Fruit fly (Drosophila melanogaster) whole organism, embryonic: ENCODE data around the gene CG7519.

Source experiments
- Ada2b ChIP-seq: fragments of 200-800 bp; sonication (Bioruptor generic); IDR thresholded peaks from 2 replicates; pipeline ENCODE4 v1.3.6; 2022; ENCODE audit warnings: missing biosample characterization, missing genetic modification characterization
- Adf1 ChIP-seq: fragments of 200-800 bp; sonication (Bioruptor generic); IDR thresholded peaks from 2 replicates; pipeline ENCODE4 v1.3.6; 2022; ENCODE audit warnings: missing biosample characterization, missing genetic modification characterization
- CG10209 ChIP-seq: fragments of 200-800 bp; sonication (Bioruptor generic); optimal IDR thresholded peaks from 3 replicates; lab custom pipeline; 2017; ENCODE audit warnings: missing biosample characterization, mild to moderate bottlenecking, missing genetic modification characterization, missing genetic modification reagents
- CG10366 ChIP-seq: fragments of 200-800 bp; sonication (Bioruptor generic); IDR thresholded peaks from 2 replicates; pipeline ENCODE4 v1.3.6; 2022; ENCODE audit warnings: missing biosample characterization, missing genetic modification characterization
- CG10431 ChIP-seq: fragments of 200-800 bp; sonication (Bioruptor generic); optimal IDR thresholded peaks from 3 replicates; lab custom pipeline; 2018; ENCODE audit warnings: missing biosample characterization, mild to moderate bottlenecking, missing genetic modification characterization
- CG12236 ChIP-seq: fragments of 200-800 bp; sonication (Bioruptor generic); optimal IDR thresholded peaks from 2 replicates; lab custom pipeline; 2016; ENCODE audit warnings: missing biosample characterization, missing genetic modification characterization
- CG13123 ChIP-seq: fragments of 200-800 bp; sonication (Bioruptor generic); optimal IDR thresholded peaks from 2 replicates; lab custom pipeline; 2016; ENCODE audit warnings: missing biosample characterization, missing genetic modification characterization
- CG13775 ChIP-seq: fragments of 200-800 bp; sonication (Bioruptor generic); optimal IDR thresholded peaks from 3 replicates; lab custom pipeline; 2017; ENCODE audit warnings: missing biosample characterization, mild to moderate bottlenecking, missing genetic modification characterization
- CG13894 ChIP-seq: fragments of 200-800 bp; sonication (Bioruptor generic); optimal IDR thresholded peaks from 3 replicates; lab custom pipeline; 2018; ENCODE audit warnings: missing biosample characterization, mild to moderate bottlenecking, missing genetic modification characterization, moderate library complexity
- CG15011 ChIP-seq: fragments of 200-800 bp; sonication (Bioruptor generic); optimal IDR thresholded peaks from 3 replicates; lab custom pipeline; 2018; ENCODE audit warnings: missing biosample characterization, mild to moderate bottlenecking, missing genetic modification characterization
- CG17912 ChIP-seq: fragments of 200-800 bp; sonication (Bioruptor generic); optimal IDR thresholded peaks from 2 replicates; lab custom pipeline; 2018; ENCODE audit warnings: missing biosample characterization, mild to moderate bottlenecking, missing genetic modification characterization
- CG18599 ChIP-seq: fragments of 200-800 bp; sonication (Bioruptor generic); optimal IDR thresholded peaks from 3 replicates; lab custom pipeline; 2017; ENCODE audit warnings: missing biosample characterization, missing genetic modification characterization, mild to moderate bottlenecking, moderate library complexity, missing genetic modification reagents
- CG2120 ChIP-seq: fragments of 200-800 bp; sonication (Bioruptor generic); optimal IDR thresholded peaks from 3 replicates; lab custom pipeline; 2016; ENCODE audit warnings: missing biosample characterization, missing genetic modification characterization
- CG4404 ChIP-seq: fragments of 200-800 bp; sonication (Bioruptor generic); IDR thresholded peaks from 2 replicates; pipeline ENCODE4 v1.3.6; 2022; ENCODE audit warnings: missing biosample characterization, missing genetic modification characterization
- CG5180 ChIP-seq: fragments of 200-800 bp; sonication (Bioruptor generic); optimal IDR thresholded peaks from 3 replicates; lab custom pipeline; 2017; ENCODE audit warnings: missing biosample characterization, missing genetic modification characterization, mild to moderate bottlenecking, moderate library complexity, missing genetic modification reagents
- CG6272 ChIP-seq: fragments of 200-800 bp; sonication (Bioruptor generic); IDR thresholded peaks from 2 replicates; pipeline ENCODE4 v1.3.6; 2022; ENCODE audit warnings: missing biosample characterization, missing genetic modification characterization
- CG7928 ChIP-seq: fragments of 200-800 bp; sonication (Bioruptor generic); optimal IDR thresholded peaks from 2 replicates; lab custom pipeline; 2017; ENCODE audit warnings: missing biosample characterization, mild to moderate bottlenecking, missing genetic modification characterization
- CG8281 ChIP-seq: fragments of 200-800 bp; sonication (Bioruptor generic); optimal IDR thresholded peaks from 2 replicates; lab custom pipeline; 2018; ENCODE audit warnings: missing biosample characterization, mild to moderate bottlenecking, missing genetic modification characterization, moderate library complexity
- CG9437 ChIP-seq: fragments of 200-800 bp; sonication (Bioruptor generic); optimal IDR thresholded peaks from 2 replicates; lab custom pipeline; 2018; ENCODE audit warnings: missing biosample characterization, mild to moderate bottlenecking, missing genetic modification characterization
- CG9727 ChIP-seq: fragments of 200-800 bp; sonication (Bioruptor generic); optimal IDR thresholded peaks from 3 replicates; lab custom pipeline; 2017; ENCODE audit warnings: missing biosample characterization, mild to moderate bottlenecking, missing genetic modification characterization
- CoRest ChIP-seq: fragments of 200-800 bp; sonication (Bioruptor generic); optimal IDR thresholded peaks from 3 replicates; lab custom pipeline; 2018; ENCODE audit warnings: missing biosample characterization, mild to moderate bottlenecking, missing genetic modification characterization, moderate library complexity
- Dad ChIP-seq: fragments of 200-800 bp; sonication (Bioruptor generic); optimal IDR thresholded peaks from 3 replicates; lab custom pipeline; 2016; ENCODE audit warnings: missing biosample characterization, missing genetic modification characterization
- Dfd ChIP-seq, 2 experiments: fragments of >200 bp; optimal IDR thresholded peaks; 2 replicates each; lab custom pipeline; 2017; ENCODE audit warnings: missing biosample characterization in 2 of 2, missing genetic modification characterization in 2 of 2
- Elba2 ChIP-seq: fragments of 200-800 bp; sonication (Bioruptor generic); optimal IDR thresholded peaks from 3 replicates; lab custom pipeline; 2016; ENCODE audit warnings: missing biosample characterization, missing genetic modification characterization
- HLH54F ChIP-seq: fragments of 200-800 bp; sonication (Bioruptor generic); optimal IDR thresholded peaks from 3 replicates; lab custom pipeline; 2016; ENCODE audit warnings: missing biosample characterization, missing genetic modification characterization
- Hmr ChIP-seq: fragments of 200-800 bp; sonication (Bioruptor generic); optimal IDR thresholded peaks from 3 replicates; lab custom pipeline; 2017; ENCODE audit warnings: mild to moderate bottlenecking, missing biosample characterization, missing genetic modification reagents, missing genetic modification characterization
- MBD-R2 ChIP-seq: fragments of 200-800 bp; sonication (Bioruptor generic); IDR thresholded peaks from 2 replicates; pipeline ENCODE4 v1.3.6; 2022; ENCODE audit warnings: missing biosample characterization, missing genetic modification characterization
- Mes4 ChIP-seq: fragments of 200-800 bp; sonication (Bioruptor generic); optimal IDR thresholded peaks from 2 replicates; lab custom pipeline; 2016; ENCODE audit warnings: missing biosample characterization, missing genetic modification characterization
- PHDP ChIP-seq: fragments of 200-800 bp; sonication (Bioruptor generic); optimal IDR thresholded peaks from 3 replicates; lab custom pipeline; 2018; ENCODE audit warnings: missing biosample characterization, mild to moderate bottlenecking, missing genetic modification characterization, moderate library complexity
- Sry-δ ChIP-seq: fragments of 200-800 bp; sonication (Bioruptor generic); optimal IDR thresholded peaks from 2 replicates; lab custom pipeline; 2016; ENCODE audit warnings: missing biosample characterization, missing genetic modification characterization
- Tbp ChIP-seq: fragments of >200 bp; optimal IDR thresholded peaks from 2 replicates; lab custom pipeline; 2018; ENCODE audit warnings: missing biosample characterization, missing genetic modification characterization
- croc ChIP-seq: fragments of 200-800 bp; sonication (Bioruptor generic); conservative IDR thresholded peaks from 3 replicates; pipeline ENCODE4 v1.3.6; 2022; ENCODE audit warnings: missing biosample characterization, missing genetic modification characterization
- dan ChIP-seq: fragments of 200-800 bp; sonication (Bioruptor generic); IDR thresholded peaks from 2 replicates; pipeline ENCODE4 v1.3.6; 2022; ENCODE audit warnings: missing biosample characterization, missing genetic modification characterization
- emc ChIP-seq: fragments of 200-800 bp; sonication (Bioruptor generic); optimal IDR thresholded peaks from 2 replicates; lab custom pipeline; 2016; ENCODE audit warnings: missing biosample characterization, missing genetic modification characterization
- eve ChIP-seq, 2 experiments: fragments of >200 bp; optimal IDR thresholded peaks; 2 replicates each; lab custom pipeline; 2017; ENCODE audit warnings: missing biosample characterization in 2 of 2, missing genetic modification characterization in 2 of 2
- fd96Cb ChIP-seq: fragments of 200-800 bp; sonication (Bioruptor generic); optimal IDR thresholded peaks from 2 replicates; lab custom pipeline; 2018; ENCODE audit warnings: missing biosample characterization, mild to moderate bottlenecking, missing genetic modification characterization, moderate library complexity
- grau ChIP-seq: fragments of 200-800 bp; optimal IDR thresholded peaks from 3 replicates; lab custom pipeline; 2019; ENCODE audit warnings: missing biosample characterization, mild to moderate bottlenecking, missing genetic modification characterization, moderate library complexity
- hth ChIP-seq: fragments of >200 bp; optimal IDR thresholded peaks from 2 replicates; lab custom pipeline; 2017; ENCODE audit warnings: inconsistent platforms
- ken ChIP-seq: fragments of 200-800 bp; sonication (Bioruptor generic); IDR thresholded peaks from 3 replicates; pipeline ENCODE4 v1.3.6; 2022; ENCODE audit warnings: missing biosample characterization, missing genetic modification characterization
- lilli ChIP-seq: fragments of 200-800 bp; sonication (Bioruptor generic); optimal IDR thresholded peaks from 3 replicates; lab custom pipeline; 2016; ENCODE audit warnings: missing biosample characterization, missing genetic modification characterization
- lov ChIP-seq, 2 experiments: fragments of 200-800 bp in 1 of 2; fragments of >200 bp in 1 of 2; sonication (Bioruptor generic) in 1 of 2; IDR thresholded peaks in 1 of 2; optimal IDR thresholded peaks in 1 of 2; 2 replicates in 1 of 2; 3 replicates in 1 of 2; pipeline versions ENCODE4 v1.3.6 to Lab custom; 2017 to 2022; ENCODE audit warnings: missing biosample characterization in 1 of 2, missing genetic modification characterization in 1 of 2
- luna ChIP-seq: fragments of 200-800 bp; sonication (Bioruptor generic); optimal IDR thresholded peaks from 2 replicates; lab custom pipeline; 2016; ENCODE audit warnings: missing biosample characterization, missing genetic modification characterization
- nerfin-2 ChIP-seq: fragments of 200-800 bp; sonication (Bioruptor generic); IDR thresholded peaks from 2 replicates; pipeline ENCODE4 v1.3.6; 2022; ENCODE audit warnings: missing biosample characterization, missing genetic modification characterization; ENCODE audit not compliant: partially characterized antibody
- pzg ChIP-seq: fragments of 200-800 bp; sonication (Bioruptor generic); optimal IDR thresholded peaks from 3 replicates; lab custom pipeline; 2018; ENCODE audit warnings: missing biosample characterization, mild to moderate bottlenecking, missing genetic modification characterization, moderate library complexity
- ranshi ChIP-seq: fragments of 200-800 bp; sonication (Bioruptor generic); IDR thresholded peaks from 2 replicates; pipeline ENCODE4 v1.3.6; 2022; ENCODE audit warnings: missing biosample characterization, missing genetic modification characterization
- rib ChIP-seq: fragments of 200-800 bp; sonication (Bioruptor generic); IDR thresholded peaks from 2 replicates; pipeline ENCODE4 v1.3.6; 2022; ENCODE audit warnings: missing biosample characterization, missing genetic modification characterization
- ttk ChIP-seq: fragments of 200-800 bp; sonication (Bioruptor generic); IDR thresholded peaks from 2 replicates; pipeline ENCODE4 v2.1.2; 2022; ENCODE audit warnings: missing biosample characterization, missing genetic modification characterization
- twi ChIP-seq: fragments of 200-800 bp; optimal IDR thresholded peaks from 2 replicates; lab custom pipeline; 2019; ENCODE audit warnings: missing biosample characterization, mild to moderate bottlenecking, missing genetic modification characterization, moderate library complexity
- unpg ChIP-seq: fragments of 200-800 bp; sonication (Bioruptor generic); optimal IDR thresholded peaks from 3 replicates; lab custom pipeline; 2018; ENCODE audit warnings: missing biosample characterization, mild to moderate bottlenecking, missing genetic modification characterization, moderate library complexity
- zen2 ChIP-seq: fragments of 200-800 bp; sonication (Bioruptor generic); IDR thresholded peaks from 3 replicates; pipeline ENCODE4 v1.3.6; 2022; ENCODE audit warnings: missing biosample characterization, missing genetic modification characterization; ENCODE audit not compliant: partially characterized antibody

The CG7519 gene

DNA sequence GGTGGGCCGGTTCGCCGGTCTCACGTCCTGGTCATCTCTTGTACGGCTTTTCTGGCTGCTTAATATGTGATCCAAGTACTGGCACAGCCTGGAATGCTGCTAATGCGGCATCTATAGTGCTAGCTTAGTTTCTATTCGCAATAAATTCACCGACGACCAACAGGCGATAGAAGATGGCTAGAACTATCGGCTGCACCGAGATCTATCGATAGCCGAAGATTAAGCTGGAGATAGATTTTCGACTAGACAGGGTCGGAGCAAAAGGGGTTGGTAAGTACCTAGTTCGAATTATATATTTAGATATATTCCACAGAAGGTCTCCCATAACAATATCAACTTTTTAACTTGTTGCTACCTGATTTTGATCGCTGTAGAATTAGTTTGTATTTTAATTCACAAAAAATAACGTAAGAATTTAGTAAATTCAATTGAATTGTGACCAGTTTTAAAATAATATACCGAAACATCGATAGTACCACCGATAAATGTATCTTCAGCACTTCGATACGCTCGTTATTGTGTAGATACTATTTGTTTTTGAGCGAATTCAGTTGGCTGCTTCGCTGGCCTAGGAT, 14.6 kb downstream of the CG7519 start, which contains the start of the genes Glg1 and M6 (continued):
- TF ChIP-seq Hmr (GFP tag; lab: Kevin White, UChicago) (peak; percentile 60), PHDP (tag; lab: Kevin White, UChicago) (peak; percentile 53), CG17912 (GFP tag; lab: Kevin White, UChicago) (no peak), CG2120 (peak; percentile 89), eve (GFP tag; optimal IDR thresholded peaks at IDR 0.05; lab: Kevin White, UChicago) (no peak), luna (GFP tag; lab: Kevin White, UChicago) (no peak), croc (0 out of 3 replicates have a peak, but pooled peaks have one; percentile 16), dan (GFP tag; lab: Robert Waterston, UW) (no peak), grau (tag; lab: Kevin White, UChicago) (peak; percentile 71), CG12236 (GFP tag; lab: Kevin White, UChicago) (peak; percentile 6), lov (optimal IDR thresholded peaks at IDR 0.05; lab: Kevin White, UChicago) (no peak), lov (GFP tag; IDR thresholded peaks at IDR 0.05; lab: Robert Waterston, UW) (no peak), CG7928 (peak; percentile 5), CG4404 (GFP tag; lab: Robert Waterston, UW) (0 out of 2 replicates have a peak, but pooled peaks have one; percentile 32), Elba2 (peak; percentile 51), Dfd (GFP tag; optimal IDR thresholded peaks at IDR 0.05; lab: Kevin White, UChicago) (no peak), ken (GFP tag; lab: Robert Waterston, UW) (no peak), rib (GFP tag; lab: Robert Waterston, UW) (no peak), CG18599 (peak; percentile 77), pzg (peak; percentile 77), lilli (GFP tag; lab: Kevin White, UChicago) (peak; percentile 81), emc (peak; percentile 3), hth (no peak), nerfin-2 (peak; percentile 93), fd96Cb (tag; lab: Kevin White, UChicago) (peak; percentile 10), CG15011 (no peak), CG10366 (GFP tag; lab: Robert Waterston, UW) (peak; percentile 54; the same call in 1 of the 2 replicates), Sry-δ (peak; percentile 86), Ada2b (GFP tag; lab: Robert Waterston, UW) (peak; percentile 40; the same call in 1 of the 2 replicates), CoRest (tag; lab: Kevin White, UChicago) (peak; percentile 83), CG10431 (GFP tag; lab: Kevin White, UChicago) (no peak), Mes4 (GFP tag; lab: Kevin White, UChicago) (no peak), MBD-R2 (peak; percentile 73), CG10209 (GFP tag; lab: Kevin White, UChicago) (peak; percentile 55), CG9727 (peak; percentile 67), CG9437 (peak; percentile 38), CG13123 (no peak), ttk (no peak), CG6272 (GFP tag; lab: Robert Waterston, UW) (peak; percentile 30; the same call in 1 of the 2 replicates), Tbp (no peak), zen2 (peak; percentile 74), CG5180 (no peak), CG13894 (tag; lab: Kevin White, UChicago) (no peak), unpg (GFP tag; lab: Kevin White, UChicago) (peak; percentile 54), ranshi (GFP tag; lab: Robert Waterston, UW) (peak; percentile 69; the same call in 1 of the 2 replicates), CG8281 (tag; lab: Kevin White, UChicago) (no peak), CG13775 (GFP tag; lab: Kevin White, UChicago) (peak; percentile 72), Adf1 (GFP tag; lab: Robert Waterston, UW) (peak; percentile 41; the same call in 1 of the 2 replicates), Dad (GFP tag; lab: Kevin White, UChicago) (peak; percentile 49), twi (tag; lab: Kevin White, UChicago) (peak; percentile 40), HLH54F (GFP tag; lab: Kevin White, UChicago) (peak; percentile 76)
